Fruit fly (Drosophila melanogaster) Kc167 (cell line): ENCODE measurements around the gene CG9737.

Experiments
- Myc ChIP-seq: fragments of >200 bp; optimal IDR thresholded peaks from 2 replicates; lab custom pipeline; 2017; ENCODE audit warnings: missing external identifiers
- Sin3A ChIP-seq: fragments of >200 bp; optimal IDR thresholded peaks from 2 replicates; lab custom pipeline; 2018; ENCODE audit warnings: missing external identifiers
- h ChIP-seq: fragments of >200 bp; optimal IDR thresholded peaks from 3 replicates; lab custom pipeline; 2018; ENCODE audit warnings: missing external identifiers
- insv ChIP-seq: fragments of >200 bp; optimal IDR thresholded peaks from 3 replicates; lab custom pipeline; 2018; ENCODE audit warnings: missing external identifiers
- psq ChIP-seq: fragments of >200 bp; optimal IDR thresholded peaks from 2 replicates; lab custom pipeline; 2017; ENCODE audit warnings: missing external identifiers
- ttk ChIP-seq: sonication (Bioruptor generic); optimal IDR thresholded peaks from 2 replicates; lab custom pipeline; 2017; ENCODE audit warnings: missing external identifiers

CG9737 gene

DNA sequence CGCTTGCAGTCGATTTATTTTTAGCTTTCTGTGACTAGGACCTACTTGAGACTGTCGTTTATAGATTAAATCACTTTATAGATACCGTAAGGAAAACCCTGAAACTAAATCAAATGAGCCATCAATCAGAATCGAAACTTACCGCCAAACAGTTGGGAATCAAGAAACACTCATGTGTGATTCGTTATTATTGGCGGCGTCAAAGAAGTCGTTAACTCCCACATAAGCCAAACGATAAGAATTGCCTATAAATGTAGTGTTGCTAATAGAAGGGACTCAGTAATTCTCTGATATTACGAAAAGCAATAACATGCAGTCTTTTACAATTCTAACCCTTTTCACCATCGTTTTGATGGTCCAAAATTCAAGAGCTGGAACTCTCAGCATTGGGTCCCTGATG is 9.8 kb upstream of the CG9737 start, which contains the start of gene CG18404:
TSS of gene CG18404 (plus strand) at position 301 of the 400 bp plus-strand sequence.
- TF ChIP-seq Myc (lab: Kevin White, UChicago) (no peak), h (no peak), Sin3A (no peak), insv (no peak), psq (lab: Kevin White, UChicago) (no peak), ttk (lab: Kevin White, UChicago) (no peak)

DNA sequence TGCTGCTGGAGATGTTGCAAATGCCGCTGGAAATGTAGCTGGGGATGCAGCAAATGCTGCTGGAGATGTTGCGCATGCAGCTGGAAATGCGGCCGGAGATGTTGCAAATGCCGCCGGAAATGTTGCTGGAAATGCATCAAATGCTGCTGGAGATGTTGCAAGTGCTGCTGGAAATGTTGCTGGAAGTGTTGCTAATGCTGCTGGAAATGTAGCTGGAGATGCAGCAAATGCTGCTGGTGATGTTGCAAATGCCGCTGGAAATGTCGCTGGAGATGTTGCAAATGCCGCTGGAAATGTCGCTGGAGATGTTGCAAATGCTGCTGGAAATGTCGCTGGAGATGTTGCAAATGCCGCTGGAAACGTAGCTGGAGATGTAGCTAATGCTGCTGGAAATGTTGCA is 9.2 kb upstream of the CG9737 start:
- TF ChIP-seq h (no peak), psq (lab: Kevin White, UChicago) (no peak), insv (no peak), Myc (lab: Kevin White, UChicago) (no peak), ttk (lab: Kevin White, UChicago) (no peak), Sin3A (no peak)

DNA sequence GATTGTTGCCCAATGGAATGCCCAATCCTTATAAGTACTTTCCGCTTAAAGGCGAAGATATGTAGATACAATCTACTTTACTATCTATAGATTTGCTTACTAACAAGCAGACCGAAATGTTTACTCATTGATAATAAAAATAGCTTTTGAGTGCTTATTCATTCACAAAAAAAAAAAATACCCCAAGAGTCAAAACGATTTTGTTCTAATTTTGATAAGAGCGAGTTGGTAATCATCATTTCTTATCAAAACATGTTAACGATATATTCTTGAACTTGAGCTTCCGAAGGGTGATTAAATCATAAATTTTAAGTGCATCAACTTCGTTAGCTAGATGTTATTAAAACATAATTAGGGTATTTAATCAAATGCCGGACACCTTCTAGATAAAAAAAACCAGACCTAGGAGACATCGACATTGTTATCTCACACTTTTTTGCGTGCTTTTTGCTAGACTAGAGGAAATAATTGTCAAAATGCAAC is 7.4 kb upstream of the CG9737 start, which contains the start of gene CG9682:
TSS of gene CG9682 (plus strand) at position 433 of the 483 bp plus-strand sequence.
- TF ChIP-seq Sin3A (no peak), psq (lab: Kevin White, UChicago) (no peak), h (no peak), insv (no peak), ttk (lab: Kevin White, UChicago) (no peak)

DNA sequence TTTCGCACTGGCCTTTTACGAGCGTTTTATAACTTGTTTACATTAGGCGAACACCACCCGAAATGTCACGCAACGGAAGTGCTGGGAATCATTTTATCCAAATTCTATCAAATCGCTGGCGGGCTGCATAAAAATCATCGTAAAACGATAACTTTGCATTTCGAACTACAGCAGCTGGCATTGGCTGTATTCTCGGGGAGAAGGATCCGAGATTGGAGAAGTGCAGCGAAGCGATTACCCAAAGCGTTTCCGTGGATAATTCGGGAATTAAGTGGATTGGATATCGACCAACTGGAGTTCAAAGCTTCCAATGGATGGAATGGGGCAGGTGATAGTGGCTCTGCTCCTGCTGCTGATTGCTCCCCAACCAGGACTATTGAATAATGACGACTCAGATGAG is 6.2 kb upstream of the CG9737 start, which contains the start of gene CG34299:
TSS of gene CG34299 (plus strand) at position 301 of the 400 bp plus-strand sequence.
- TF ChIP-seq h = no peak
- TF ChIP-seq Myc (lab: Kevin White, UChicago) = no peak
- TF ChIP-seq psq (lab: Kevin White, UChicago) = no peak

DNA sequence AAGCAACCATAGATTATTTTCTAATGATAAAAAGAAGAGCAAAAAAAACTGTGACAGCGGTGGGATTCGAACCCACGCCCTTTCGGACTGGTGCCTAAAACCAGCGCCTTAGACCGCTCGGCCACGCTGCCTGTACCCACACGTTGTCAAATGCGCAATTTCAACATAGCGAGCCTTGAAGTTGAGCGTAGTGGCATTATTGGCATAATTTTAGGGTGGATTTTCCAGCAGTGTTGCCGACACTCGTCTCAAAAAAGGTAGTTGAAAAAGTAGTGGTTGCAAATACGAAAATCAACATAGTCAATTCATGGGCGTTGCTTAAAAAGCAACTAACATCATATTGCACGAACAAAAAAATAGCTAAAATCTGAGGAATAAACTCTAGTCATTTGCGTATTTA is 5.5 kb upstream of the CG9737 start:
- TF ChIP-seq ttk (lab: Kevin White, UChicago) (no peak), psq (lab: Kevin White, UChicago) (no peak), Myc (lab: Kevin White, UChicago) (no peak), insv (no peak), h (no peak), Sin3A (no peak)

DNA sequence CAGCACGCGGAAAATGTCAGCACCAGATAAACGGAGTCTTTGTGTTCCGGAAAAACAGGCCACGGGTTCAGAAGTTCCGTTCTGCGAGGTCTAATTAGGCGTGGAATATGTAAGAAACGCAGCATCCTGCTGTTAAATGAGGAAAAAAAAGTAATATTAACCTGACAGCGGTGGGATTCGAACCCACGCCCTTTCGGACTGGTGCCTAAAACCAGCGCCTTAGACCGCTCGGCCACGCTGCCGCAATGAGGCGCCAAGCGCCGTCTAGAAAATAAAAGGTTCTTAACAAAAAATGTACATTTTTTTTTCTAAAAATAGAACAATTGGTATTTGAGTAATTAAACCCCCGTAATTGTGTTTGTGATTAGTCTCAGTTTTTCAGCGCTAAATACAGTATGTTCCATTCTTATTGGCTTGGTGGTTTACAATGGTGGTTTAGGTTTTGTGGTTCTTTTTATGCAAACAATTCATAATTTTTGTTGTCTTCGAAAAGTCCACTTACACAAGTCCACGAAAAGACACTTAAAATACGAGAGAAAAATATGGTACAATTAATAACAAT is 4.8 kb upstream of the CG9737 start:
- no peak for TF ChIP-seq insv

DNA sequence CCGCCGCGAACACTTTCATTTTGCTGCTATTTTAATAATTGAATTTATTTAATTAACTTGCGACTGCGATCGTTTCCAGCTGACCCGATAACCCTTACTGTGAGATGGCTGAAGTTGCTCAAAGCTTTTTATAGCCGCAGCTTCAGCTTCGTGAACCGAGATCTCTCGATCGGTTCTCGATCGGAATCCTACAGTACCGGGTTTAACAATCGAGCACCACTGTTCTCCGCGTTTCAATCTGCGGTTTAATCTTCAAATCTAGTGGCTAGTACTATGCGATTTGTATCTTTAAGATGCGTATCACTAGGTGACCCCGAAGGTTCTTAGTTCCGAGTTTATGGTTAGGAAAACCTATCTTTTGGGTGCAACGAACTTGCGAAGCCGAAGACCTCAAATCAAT is 3.5 kb upstream of the CG9737 start, which contains the start of gene CG9733:
TSS of gene CG9733 (minus strand) at position 101 of the 400 bp plus-strand sequence.
- no peak for TF ChIP-seq h
- no peak for TF ChIP-seq psq (lab: Kevin White, UChicago)
- no peak for TF ChIP-seq insv
- no peak for TF ChIP-seq ttk (lab: Kevin White, UChicago)
- TF ChIP-seq Myc (lab: Kevin White, UChicago) = no peak
- no peak for TF ChIP-seq Sin3A

DNA sequence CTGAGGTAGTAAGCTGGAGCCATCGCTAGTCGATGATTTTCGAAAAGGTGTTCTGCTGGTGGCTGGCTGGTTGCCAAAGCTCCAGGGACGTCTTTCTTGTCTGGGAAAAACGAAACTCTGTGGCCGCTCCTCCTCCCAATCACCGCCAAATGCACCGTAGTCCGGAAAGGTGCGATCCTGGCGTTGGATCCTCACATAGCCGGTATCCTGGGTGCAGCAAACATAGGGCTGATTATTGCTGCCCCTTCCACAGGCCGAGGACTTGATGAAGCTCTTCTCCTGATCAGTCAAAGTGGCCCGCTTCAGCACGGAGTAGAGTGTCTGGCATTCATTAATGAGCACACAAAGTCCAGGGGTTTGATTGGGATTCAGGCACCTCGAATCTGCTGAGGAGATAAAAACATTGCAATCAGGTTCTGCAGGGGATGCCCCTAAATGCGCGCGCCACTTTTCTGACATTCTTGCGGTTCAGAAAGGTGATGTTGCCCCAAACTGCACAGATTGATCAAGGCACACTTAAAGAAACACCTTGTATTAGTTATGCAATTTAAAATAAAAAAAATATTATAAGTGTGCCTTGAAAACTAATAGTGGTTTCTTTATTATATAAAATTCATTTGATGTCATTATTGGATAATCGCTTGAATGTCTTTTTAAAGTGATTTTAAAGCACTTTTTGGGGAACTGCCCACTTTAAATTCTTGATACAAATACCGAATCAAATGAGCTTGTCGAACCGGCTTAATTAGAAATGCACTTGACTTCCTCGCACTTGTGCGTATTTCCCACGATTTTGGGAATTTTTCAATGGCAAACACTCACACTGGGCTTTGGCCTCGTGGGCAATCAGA is 2.9 kb upstream of the CG9737 start:
- TF ChIP-seq ttk (lab: Kevin White, UChicago) (no peak), insv (no peak), psq (lab: Kevin White, UChicago) (no peak), h (no peak), Myc (lab: Kevin White, UChicago) (no peak), Sin3A (no peak)

DNA sequence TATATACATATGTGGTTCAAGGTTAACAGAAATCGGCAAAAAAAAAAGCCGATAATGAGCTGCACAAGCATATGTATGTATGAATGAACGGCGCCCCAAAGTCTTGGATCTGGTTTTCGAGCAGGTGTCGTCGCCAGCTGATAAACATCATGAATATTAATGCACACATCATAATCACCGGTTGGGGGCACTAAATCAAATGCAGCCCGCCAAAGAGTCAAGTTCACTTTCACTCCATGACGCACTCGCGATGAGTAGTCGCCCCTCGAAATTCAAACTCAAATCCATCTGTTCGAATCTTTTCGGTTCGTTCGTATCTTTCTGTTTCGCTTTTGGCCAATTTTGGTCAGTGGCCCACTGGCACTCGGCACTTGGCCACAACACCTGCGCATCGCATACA is 2.9 kb downstream of the CG9737 start:
- TF ChIP-seq Sin3A (no peak), insv (no peak), psq (lab: Kevin White, UChicago) (no peak), ttk (lab: Kevin White, UChicago) (no peak), Myc (lab: Kevin White, UChicago) (no peak), h (no peak)

DNA sequence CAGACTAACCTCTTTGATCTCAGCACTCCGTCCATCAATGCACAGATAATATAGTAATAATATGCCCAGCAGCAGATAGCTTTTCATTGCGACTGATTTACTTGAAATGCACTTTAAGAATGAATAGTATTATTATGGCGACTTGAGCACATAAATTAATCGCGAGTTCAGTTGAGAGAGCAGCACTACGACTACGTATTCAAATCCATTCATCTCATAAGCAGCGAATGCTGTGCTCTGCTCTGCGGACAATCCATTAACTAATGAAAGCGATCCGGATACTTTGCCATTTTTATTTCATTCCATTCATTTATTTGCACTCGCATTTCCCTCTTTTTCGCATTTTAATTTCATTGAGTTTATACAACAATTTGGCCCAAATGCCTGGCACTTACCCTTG is 5.5 kb downstream of the CG9737 start, which contains the start of gene CG43448:
TSS of gene CG43448 (minus strand) at position 101 of the 400 bp plus-strand sequence.
- TF ChIP-seq Myc (lab: Kevin White, UChicago) = no peak
- no peak for TF ChIP-seq ttk (lab: Kevin White, UChicago)
- TF ChIP-seq insv = no peak
- no peak for TF ChIP-seq Sin3A
- TF ChIP-seq h = no peak
- no peak for TF ChIP-seq psq (lab: Kevin White, UChicago)

DNA sequence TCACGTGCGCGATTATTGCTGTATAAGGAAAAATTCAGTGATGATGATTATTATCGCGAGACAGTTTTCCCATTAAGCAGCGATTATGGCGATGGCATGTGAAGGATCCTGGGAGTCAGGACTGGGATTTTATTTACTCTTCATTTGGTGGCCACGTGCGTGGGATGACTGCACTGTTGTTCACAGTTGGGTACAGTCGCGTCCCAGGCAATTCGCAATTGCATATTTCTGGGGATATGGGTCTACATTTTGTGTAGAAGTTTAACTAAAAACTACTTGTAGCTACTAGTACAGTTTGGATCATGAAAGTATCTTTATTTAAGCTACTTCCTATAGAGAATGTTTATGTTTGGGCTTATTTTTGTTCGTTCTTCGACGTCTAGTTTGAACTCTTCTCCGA is 6.1 kb downstream of the CG9737 start:
- TF ChIP-seq Sin3A = no peak
- TF ChIP-seq h = no peak
- TF ChIP-seq insv = no peak
- no peak for TF ChIP-seq ttk (lab: Kevin White, UChicago)
- no peak for TF ChIP-seq psq (lab: Kevin White, UChicago)
- no peak for TF ChIP-seq Myc (lab: Kevin White, UChicago)

DNA sequence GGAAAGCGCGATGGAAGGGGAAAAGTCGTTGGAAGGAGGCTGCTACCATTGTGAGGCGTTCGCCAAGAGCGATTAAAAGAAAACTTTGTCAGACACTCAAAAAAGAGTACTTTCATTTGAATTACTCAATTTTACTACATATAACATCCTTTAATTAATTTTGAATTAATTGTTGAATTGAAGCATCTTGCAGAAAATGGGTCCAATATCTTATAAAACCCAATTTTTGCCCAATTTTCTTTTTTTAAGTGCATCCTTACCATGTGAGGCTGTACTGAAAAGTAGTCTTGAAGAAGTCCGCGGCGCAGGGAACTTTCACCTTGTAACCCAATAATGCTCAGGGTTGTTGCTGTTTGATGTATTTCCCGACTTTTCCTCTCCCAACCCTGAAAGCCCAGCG is 7.9 kb downstream of the CG9737 start:
- TF ChIP-seq ttk (lab: Kevin White, UChicago) (no peak), h (no peak), Sin3A (no peak), Myc (lab: Kevin White, UChicago) (no peak), insv (no peak), psq (lab: Kevin White, UChicago) (no peak)

DNA sequence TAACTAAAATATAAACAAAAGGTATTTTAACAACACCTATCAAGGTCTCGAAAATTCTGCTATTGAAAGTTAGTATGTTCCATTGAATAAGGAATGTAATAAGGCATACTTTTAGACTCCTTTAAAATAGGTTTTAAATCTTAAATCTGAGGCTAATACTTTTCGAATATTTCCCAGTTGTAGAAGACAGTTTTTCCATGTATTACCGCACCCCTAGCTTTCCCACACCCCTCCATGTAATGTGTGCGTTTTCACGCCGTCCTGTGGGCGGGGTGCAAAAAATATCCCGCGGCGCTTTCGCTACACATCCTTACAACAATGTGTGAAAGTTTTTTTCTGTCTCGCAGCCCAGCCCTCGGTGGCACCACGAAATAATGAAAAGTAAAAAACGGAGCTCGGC is 18.5 kb downstream of the CG9737 start:
- TF ChIP-seq ttk (lab: Kevin White, UChicago) = no peak
- TF ChIP-seq Sin3A = no peak
- TF ChIP-seq h = no peak
- TF ChIP-seq Myc (lab: Kevin White, UChicago) = no peak
- TF ChIP-seq insv = no peak
- TF ChIP-seq psq (lab: Kevin White, UChicago) = no peak
